Fruit fly (Drosophila melanogaster) whole organism: ENCODE results near the gene HisRS.

Source experiments
- CG8478 ChIP-seq: fragments of >200 bp; optimal IDR thresholded peaks from 2 replicates; lab custom pipeline; 2018; ENCODE audit warnings: inconsistent platforms
- Dll ChIP-seq: fragments of >200 bp; optimal IDR thresholded peaks from 2 replicates; lab custom pipeline; 2017
- EcR ChIP-seq, 2 experiments: fragments of >200 bp; optimal IDR thresholded peaks; 2 replicates each; lab custom pipeline; 2017; ENCODE audit warnings: missing biosample characterization in 2 of 2, missing genetic modification characterization in 2 of 2, missing genetic modification reagents in 2 of 2
- pan ChIP-seq: fragments of >200 bp; optimal IDR thresholded peaks from 2 replicates; lab custom pipeline; 2017
- psq ChIP-seq: fragments of >200 bp; optimal IDR thresholded peaks from 2 replicates; lab custom pipeline; 2017
- usp ChIP-seq: fragments of >200 bp; optimal IDR thresholded peaks from 2 replicates; lab custom pipeline; 2017; ENCODE audit warnings: missing biosample characterization, missing genetic modification characterization, mixed read lengths

HisRS gene

dm6 chrX:18546785-18547184 lies 31.6 kb downstream of the HisRS start:
- TF ChIP-seq Dll (lab: Kevin White, UChicago): no peak
- TF ChIP-seq pan (lab: Kevin White, UChicago): no peak
- no peak for TF ChIP-seq psq (lab: Kevin White, UChicago)
- no peak for TF ChIP-seq usp (GFP tag; lab: Kevin White, UChicago)

- no peak for TF ChIP-seq EcR (GFP tag; optimal IDR thresholded peaks at IDR 0.05; lab: Kevin White, UChicago)
- no peak for TF ChIP-seq CG8478
Measured at dm6 chrX:18547707-18548106, 32.5 kb downstream of the HisRS start.

- TF ChIP-seq CG8478: no peak
- no peak for TF ChIP-seq EcR (GFP tag; optimal IDR thresholded peaks at IDR 0.05; lab: Kevin White, UChicago)
- no peak for TF ChIP-seq psq (lab: Kevin White, UChicago)
- no peak for TF ChIP-seq pan (lab: Kevin White, UChicago)
- TF ChIP-seq Dll (lab: Kevin White, UChicago): no peak
- TF ChIP-seq usp (GFP tag; lab: Kevin White, UChicago): no peak
Measured at dm6 chrX:18550726-18551125, 35.5 kb downstream of the HisRS start.

DNA sequence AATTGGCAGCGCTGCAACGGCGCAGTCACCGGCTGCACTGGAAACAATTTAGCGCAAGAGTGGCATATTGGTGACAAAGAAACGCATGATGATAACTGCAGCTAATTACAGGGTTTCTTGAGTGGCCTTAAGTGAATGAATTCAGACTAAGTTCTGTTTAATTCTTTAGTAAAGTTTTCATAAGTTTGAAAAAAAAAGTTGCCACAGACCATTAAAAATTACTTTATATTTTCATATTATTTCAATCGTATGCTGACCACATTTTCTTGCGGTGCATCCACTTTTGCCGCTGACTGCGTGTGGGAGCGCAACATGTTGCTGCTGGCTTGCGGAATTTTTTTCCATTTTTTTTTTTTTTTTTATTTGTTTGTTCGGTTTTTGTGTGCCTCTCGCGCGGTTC lies 37.2 kb downstream of the HisRS start:
- TF ChIP-seq psq (lab: Kevin White, UChicago) (no peak), EcR (GFP tag; optimal IDR thresholded peaks at IDR 0.05; lab: Kevin White, UChicago) (no peak), Dll (lab: Kevin White, UChicago) (no peak), pan (lab: Kevin White, UChicago) (no peak), usp (GFP tag; lab: Kevin White, UChicago) (no peak), CG8478 (no peak)

dm6 chrX:18554563-18554962 lies 39.3 kb downstream of the HisRS start:
- TF ChIP-seq psq (lab: Kevin White, UChicago) (no peak), EcR (GFP tag; optimal IDR thresholded peaks at IDR 0.05; lab: Kevin White, UChicago) (no peak)

- no peak for TF ChIP-seq Dll (lab: Kevin White, UChicago)
- no peak for TF ChIP-seq EcR (GFP tag; optimal IDR thresholded peaks at IDR 0.05; lab: Kevin White, UChicago)
Measured at dm6 chrX:18558583-18558982, 43.4 kb downstream of the HisRS start.

DNA sequence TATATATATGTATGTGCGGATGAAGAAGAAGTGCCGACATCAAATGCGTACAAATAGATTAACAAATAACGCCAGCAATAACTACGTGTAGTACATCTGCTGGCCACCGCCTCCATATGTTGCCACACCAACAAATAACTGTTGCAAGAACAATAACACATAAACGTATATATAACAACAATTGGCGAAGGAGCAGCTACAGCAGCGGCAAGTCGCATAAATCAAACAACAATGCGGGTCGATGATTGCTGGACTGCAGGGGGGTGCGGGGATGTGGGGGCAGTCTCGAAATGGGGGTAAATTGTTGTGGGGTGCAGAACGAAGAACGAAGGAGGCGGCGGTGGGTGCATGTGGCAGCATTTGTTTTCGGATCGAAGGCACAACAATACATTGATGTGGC lies 45.4 kb downstream of the HisRS start:
- TF ChIP-seq usp (GFP tag; lab: Kevin White, UChicago): no peak
- no peak for TF ChIP-seq CG8478
- no peak for TF ChIP-seq Dll (lab: Kevin White, UChicago)
- no peak for TF ChIP-seq psq (lab: Kevin White, UChicago)
- TF ChIP-seq EcR (GFP tag; optimal IDR thresholded peaks at IDR 0.05; lab: Kevin White, UChicago): no peak

DNA sequence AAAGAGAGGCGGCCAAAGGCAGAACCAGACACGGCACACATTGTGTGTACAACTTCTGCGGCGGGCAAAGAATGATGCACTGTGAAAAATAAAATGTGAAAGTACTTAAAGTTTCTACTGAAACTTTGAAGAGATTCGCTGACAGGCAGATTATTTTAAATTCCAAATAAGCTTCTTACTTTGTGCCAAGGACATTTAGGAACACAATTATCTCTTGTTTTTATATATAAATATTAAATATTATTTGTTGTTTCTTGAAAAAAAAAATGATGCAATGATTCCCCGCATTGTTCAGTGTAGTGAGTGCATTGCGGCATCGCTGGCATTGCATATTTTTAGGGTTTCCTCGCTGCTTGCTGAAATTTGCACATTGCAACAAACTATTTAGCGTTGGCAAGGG lies 49.8 kb downstream of the HisRS start:
- no peak for TF ChIP-seq Dll (lab: Kevin White, UChicago)
- TF ChIP-seq psq (lab: Kevin White, UChicago): no peak
- TF ChIP-seq EcR (GFP tag; optimal IDR thresholded peaks at IDR 0.05; lab: Kevin White, UChicago): no peak

DNA sequence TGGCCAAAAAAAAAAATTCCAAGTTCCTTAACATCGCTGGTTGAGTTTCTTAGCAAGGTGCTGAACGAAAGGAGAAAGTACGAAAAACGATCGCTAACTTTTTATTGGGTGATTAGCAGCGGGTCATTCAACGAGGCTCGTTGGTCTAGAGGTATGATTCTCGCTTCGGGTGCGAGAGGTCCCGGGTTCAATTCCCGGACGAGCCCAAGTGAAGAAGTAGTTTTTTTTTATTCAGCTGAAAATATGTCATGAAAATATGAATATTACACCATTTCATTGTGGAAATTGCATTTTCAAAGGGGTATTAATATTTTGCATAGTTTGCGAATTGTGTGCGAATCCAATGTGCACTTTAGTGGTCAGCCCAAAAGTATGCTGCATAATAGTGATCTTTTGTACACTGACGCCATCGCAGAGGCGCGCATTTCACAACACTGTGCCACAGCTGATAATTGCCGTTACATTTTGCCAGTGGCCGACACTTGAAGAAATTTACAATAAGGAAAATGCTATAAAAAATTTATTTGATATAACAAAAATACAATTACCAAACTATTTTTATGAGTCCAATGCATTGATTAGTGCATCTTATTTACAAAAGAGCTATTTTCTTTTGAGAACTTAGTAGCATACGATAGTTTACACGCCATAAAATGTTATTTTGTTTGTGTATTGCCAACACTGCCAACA lies 50.5 kb downstream of the HisRS start:
- TF ChIP-seq CG8478: no peak
- TF ChIP-seq psq (lab: Kevin White, UChicago): no peak
- no peak for TF ChIP-seq EcR (GFP tag; optimal IDR thresholded peaks at IDR 0.05; lab: Kevin White, UChicago)
- no peak for TF ChIP-seq pan (lab: Kevin White, UChicago)
